Fruit fly (Drosophila melanogaster): ENCODE measurements around the gene CG8128.

Gene CG8128

DNA sequence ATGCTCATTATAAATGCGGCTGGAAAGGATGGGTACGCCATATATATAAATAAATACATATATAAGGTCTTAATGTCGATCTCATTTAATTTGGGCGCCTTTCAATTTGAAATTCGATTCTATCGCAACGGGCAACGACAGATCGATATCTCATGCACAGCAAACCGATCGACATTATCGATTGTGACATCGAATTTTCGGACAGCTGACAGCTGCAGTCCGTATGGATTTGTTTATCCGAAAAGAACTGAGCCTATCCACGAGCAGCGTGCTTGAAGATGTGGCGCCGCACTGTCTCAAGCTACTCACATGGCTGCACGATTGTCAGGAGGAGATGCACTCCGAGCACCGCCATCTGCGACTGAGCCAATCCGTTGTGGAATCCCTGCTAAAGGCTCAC is 34.7 kb downstream of the CG8128 start, which contains the start of gene CG8191:
Gene CG8191, plus strand, starts transcription at position 211 of the 400 bp plus-strand sequence.
- TF ChIP-seq CG9139 (GFP tag; optimal IDR thresholded peaks at IDR 0.05) = no peak

DNA sequence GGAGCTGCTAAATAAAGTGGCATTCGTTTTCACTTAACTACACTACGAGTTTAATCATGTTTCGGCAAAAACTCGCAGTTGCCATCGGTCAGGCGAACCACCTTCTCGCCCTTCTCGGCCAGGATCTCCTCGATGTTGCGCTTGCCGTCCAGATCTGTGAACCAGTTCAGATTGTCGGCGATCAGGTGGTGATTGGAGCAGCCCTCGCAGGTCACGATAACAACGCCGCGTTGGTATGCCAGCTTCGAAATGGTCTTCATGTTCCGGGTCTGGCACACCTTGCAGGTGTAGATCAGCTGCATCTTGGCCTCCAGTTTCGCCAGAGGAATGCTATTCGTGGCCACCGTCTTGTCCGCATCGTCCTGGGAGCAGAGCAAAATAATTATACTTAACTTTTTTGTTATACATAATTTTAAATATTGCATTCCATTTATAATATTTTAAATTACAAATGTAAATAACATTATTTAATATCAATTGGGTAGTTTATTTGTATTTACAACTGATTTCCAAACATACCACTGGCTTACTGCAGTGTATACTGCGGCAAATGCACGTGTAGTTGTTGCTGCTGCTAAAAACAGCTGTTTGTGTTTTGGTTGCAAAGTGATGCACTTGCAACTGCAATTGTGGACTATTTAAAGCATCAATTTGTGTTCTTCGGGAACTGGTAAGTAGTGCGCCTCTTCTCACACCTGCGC is 36.0 kb downstream of the CG8128 start:
- TF ChIP-seq eg (GFP tag; IDR thresholded peaks at IDR 0.05) = peak; percentile 72
- TF ChIP-seq CG6792 (GFP tag; optimal IDR thresholded peaks at IDR 0.05) = no peak
- TF ChIP-seq CG8119 (GFP tag; IDR thresholded peaks at IDR 0.05) = peak; percentile 26; the same call in 1 of the 3 replicates
- TF ChIP-seq CG6163 (GFP tag; IDR thresholded peaks at IDR 0.05) = peak; percentile 47; the same call in 1 of the 3 replicates
- TF ChIP-seq Eip78C (GFP tag) = peak; percentile 32
- no peak for TF ChIP-seq Sox14 (GFP tag; optimal IDR thresholded peaks at IDR 0.05)
- TF ChIP-seq CG15336 (GFP tag; IDR thresholded peaks at IDR 0.05) = peak; percentile 60

DNA sequence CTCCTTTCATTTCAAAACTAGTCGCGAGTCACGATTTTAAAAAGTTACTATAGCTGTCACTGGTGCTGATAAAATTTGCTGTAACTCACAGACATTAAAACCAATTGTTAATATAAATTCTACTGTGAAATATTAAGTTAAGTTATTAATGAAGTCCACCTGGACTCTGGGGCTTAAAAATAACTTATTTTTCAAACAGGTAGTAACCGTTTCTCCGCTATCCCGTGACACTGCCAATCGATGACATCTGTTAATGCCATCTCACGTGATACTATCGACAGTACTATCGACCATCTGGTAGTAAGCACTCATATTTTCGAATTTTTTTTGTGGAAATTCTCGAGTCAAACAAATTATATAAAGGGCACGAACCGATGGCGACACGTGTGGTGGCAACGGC is 36.7 kb downstream of the CG8128 start, which contains the start of the genes CG12379 and MagR:
Gene CG12379, minus strand, starts transcription at position 2 of the 400 bp plus-strand sequence.
Gene MagR, plus strand, starts transcription at position 276 of the 400 bp plus-strand sequence.
- TF ChIP-seq Hr38 (GFP tag; optimal IDR thresholded peaks at IDR 0.05) = no peak
- TF ChIP-seq fkh (GFP tag; optimal IDR thresholded peaks at IDR 0.05) = no peak
- no peak for TF ChIP-seq Blimp-1 (GFP tag; optimal IDR thresholded peaks at IDR 0.05)
- TF ChIP-seq salr (GFP tag; optimal IDR thresholded peaks at IDR 0.05) = no peak
- peak; percentile 62 for TF ChIP-seq CG3032 (tag; optimal IDR thresholded peaks at IDR 0.05)
- TF ChIP-seq Eip75B (GFP tag; optimal IDR thresholded peaks at IDR 0.05) = no peak
- peak; percentile 18 for TF ChIP-seq Sox14 (GFP tag; optimal IDR thresholded peaks at IDR 0.05)
- no peak for TF ChIP-seq Sox102F (GFP tag; optimal IDR thresholded peaks at IDR 0.05)
- peak; percentile 41 for TF ChIP-seq Ets96B (tag; optimal IDR thresholded peaks at IDR 0.05)
- TF ChIP-seq CG8119 (GFP tag; IDR thresholded peaks at IDR 0.05) = 0 out of 3 replicates have a peak, but pooled peaks have one; percentile 12
- peak; percentile 33 for TF ChIP-seq fd59A (GFP tag; optimal IDR thresholded peaks at IDR 0.05)
- TF ChIP-seq Eip93F (GFP tag; optimal IDR thresholded peaks at IDR 0.05) = no peak
- no peak for TF ChIP-seq CG8319 (GFP tag; optimal IDR thresholded peaks at IDR 0.05)
- peak; percentile 58 for TF ChIP-seq Gug (GFP tag; IDR thresholded peaks at IDR 0.05)
- peak; percentile 29 for TF ChIP-seq CG32006 (GFP tag; optimal IDR thresholded peaks at IDR 0.05)
- peak; percentile 84 for TF ChIP-seq svp (GFP tag)
- no peak for TF ChIP-seq net (GFP tag; optimal IDR thresholded peaks at IDR 0.05)
- no peak for TF ChIP-seq CG11294 (GFP tag; IDR thresholded peaks at IDR 0.05)
- TF ChIP-seq CG10631 (GFP tag; optimal IDR thresholded peaks at IDR 0.05) = peak; percentile 32
- TF ChIP-seq dsx (GFP tag; optimal IDR thresholded peaks at IDR 0.05; ENCODE audit: poor library complexity, severe bottlenecking) = no peak
- no peak for TF ChIP-seq CG9139 (GFP tag; optimal IDR thresholded peaks at IDR 0.05)
- TF ChIP-seq acj6 (GFP tag; optimal IDR thresholded peaks at IDR 0.05) = no peak
- TF ChIP-seq CG10669 (GFP tag; optimal IDR thresholded peaks at IDR 0.05) = no peak
- TF ChIP-seq Ets21C (GFP tag; optimal IDR thresholded peaks at IDR 0.05) = peak; percentile 45
- TF ChIP-seq CG6808 (GFP tag; optimal IDR thresholded peaks at IDR 0.05) = no peak
- TF ChIP-seq OdsH (GFP tag; optimal IDR thresholded peaks at IDR 0.05) = peak; percentile 37
- TF ChIP-seq CG16779 (tag; optimal IDR thresholded peaks at IDR 0.05) = no peak
- TF ChIP-seq CG6792 (GFP tag; optimal IDR thresholded peaks at IDR 0.05) = no peak
- TF ChIP-seq CG6163 (GFP tag; IDR thresholded peaks at IDR 0.05) = no peak
- TF ChIP-seq cyc (GFP tag; optimal IDR thresholded peaks at IDR 0.05) = peak; percentile 64
- peak; percentile 77 for TF ChIP-seq Eip78C (GFP tag)
- no peak for TF ChIP-seq CG3919 (GFP tag; optimal IDR thresholded peaks at IDR 0.05)
- TF ChIP-seq CG34406 (GFP tag; optimal IDR thresholded peaks at IDR 0.05) = no peak
- TF ChIP-seq CG6276 (GFP tag; optimal IDR thresholded peaks at IDR 0.05) = no peak
- no peak for TF ChIP-seq spab (GFP tag; optimal IDR thresholded peaks at IDR 0.05)
- peak; percentile 70 for TF ChIP-seq lz (GFP tag; optimal IDR thresholded peaks at IDR 0.05)
- TF ChIP-seq achi (GFP tag; optimal IDR thresholded peaks at IDR 0.05) = peak; percentile 50
- TF ChIP-seq eg (GFP tag; IDR thresholded peaks at IDR 0.05) = 0 out of 3 replicates have a peak, but pooled peaks have one; percentile 33
- no peak for TF ChIP-seq CG11762 (GFP tag; optimal IDR thresholded peaks at IDR 0.05; ENCODE audit: insufficient read depth)
- TF ChIP-seq CG31627 (GFP tag; optimal IDR thresholded peaks at IDR 0.05) = peak; percentile 69
- TF ChIP-seq Lpt (GFP tag; optimal IDR thresholded peaks at IDR 0.05) = no peak
- TF ChIP-seq fd85E (GFP tag; optimal IDR thresholded peaks at IDR 0.05) = no peak
- TF ChIP-seq esn (GFP tag; optimal IDR thresholded peaks at IDR 0.05) = peak; percentile 66
- no peak for TF ChIP-seq CG7368 (GFP tag; optimal IDR thresholded peaks at IDR 0.05)
- no peak for TF ChIP-seq dac (GFP tag; optimal IDR thresholded peaks at IDR 0.05)
